Worm (Caenorhabditis elegans) whole organism, late embryonic: ENCODE measurements around the gene K10D11.4.
A peak's percentile ranks its signal among the peaks of the same experiment; 100 is the strongest.

Experiments used
- K09A11.1 ChIP-seq: sonication (generic microtip); optimal IDR thresholded peaks from 2 replicates; lab custom pipeline; 2017; ENCODE audit warnings: antibody characterized with exemption, mild to moderate bottlenecking, missing genetic modification characterization, missing compliant biosample characterization; ENCODE audit not compliant: insufficient read depth
- T23F11.4 ChIP-seq: fragments of 200-800 bp; sonication (Bioruptor generic); optimal IDR thresholded peaks from 2 replicates; lab custom pipeline; 2018; ENCODE audit warnings: mild to moderate bottlenecking, missing genetic modification characterization, missing compliant biosample characterization
- Y22D7AL.16 ChIP-seq: sonication (generic microtip); optimal IDR thresholded peaks from 2 replicates; lab custom pipeline; 2016; ENCODE audit warnings: missing genetic modification characterization, missing compliant biosample characterization
- ahr-1 ChIP-seq: sonication (generic microtip); optimal IDR thresholded peaks from 2 replicates; lab custom pipeline; 2016; ENCODE audit warnings: missing genetic modification characterization, missing compliant biosample characterization
- ceh-14 ChIP-seq: sonication (generic microtip); optimal IDR thresholded peaks from 2 replicates; lab custom pipeline; 2016; ENCODE audit warnings: missing genotype, missing genetic modification characterization, missing compliant biosample characterization
- ceh-18 ChIP-seq: sonication (generic microtip); optimal IDR thresholded peaks from 2 replicates; lab custom pipeline; 2016; ENCODE audit warnings: missing genetic modification characterization, missing compliant biosample characterization
- ceh-19 ChIP-seq: fragments of 200-800 bp; sonication (Bioruptor generic); optimal IDR thresholded peaks from 2 replicates; lab custom pipeline; 2018; ENCODE audit warnings: mild to moderate bottlenecking, missing genetic modification characterization, missing compliant biosample characterization
- ceh-2 ChIP-seq: sonication (generic microtip); optimal IDR thresholded peaks from 2 replicates; lab custom pipeline; 2016; ENCODE audit warnings: missing genotype, missing genetic modification characterization, missing compliant biosample characterization
- ceh-30 ChIP-seq: fragments of 150-350 bp; optimal IDR thresholded peaks from 2 replicates; lab custom pipeline; 2014; ENCODE audit warnings: missing biosample characterization, missing genetic modification characterization
- ceh-48 ChIP-seq: sonication (generic microtip); optimal IDR thresholded peaks from 2 replicates; lab custom pipeline; 2016; ENCODE audit warnings: missing genetic modification characterization, inconsistent platforms, missing compliant biosample characterization
- ceh-6 ChIP-seq: fragments of 200-800 bp; sonication (Bioruptor generic); optimal IDR thresholded peaks from 2 replicates; lab custom pipeline; 2018; ENCODE audit warnings: mild to moderate bottlenecking, missing genetic modification characterization, missing compliant biosample characterization
- ceh-9 ChIP-seq: sonication (generic microtip); optimal IDR thresholded peaks from 2 replicates; lab custom pipeline; 2016; ENCODE audit warnings: mild to moderate bottlenecking, missing genetic modification characterization, inconsistent platforms, missing compliant biosample characterization
- dmd-4 ChIP-seq: sonication (generic microtip); optimal IDR thresholded peaks from 2 replicates; lab custom pipeline; 2016; ENCODE audit warnings: borderline replicate concordance, missing genetic modification characterization, missing compliant biosample characterization
- elt-4 ChIP-seq: sonication (generic microtip); optimal IDR thresholded peaks from 2 replicates; lab custom pipeline; 2016; ENCODE audit warnings: missing genetic modification characterization, missing compliant biosample characterization
- eyg-1 ChIP-seq: sonication (generic microtip); optimal IDR thresholded peaks from 2 replicates; lab custom pipeline; 2016; ENCODE audit warnings: missing genotype, missing genetic modification characterization, missing compliant biosample characterization
- fax-1 ChIP-seq: sonication (generic microtip); optimal IDR thresholded peaks from 2 replicates; lab custom pipeline; 2016; ENCODE audit warnings: missing genotype, missing genetic modification characterization, missing compliant biosample characterization
- fkh-6 ChIP-seq: sonication (generic microtip); optimal IDR thresholded peaks from 2 replicates; lab custom pipeline; 2016; ENCODE audit warnings: missing genetic modification characterization, missing compliant biosample characterization
- gmeb-2 ChIP-seq: sonication (generic microtip); optimal IDR thresholded peaks from 2 replicates; lab custom pipeline; 2016; ENCODE audit warnings: missing genetic modification characterization, inconsistent platforms, missing compliant biosample characterization
- hlh-13 ChIP-seq: fragments of 200-800 bp; sonication (Bioruptor generic); optimal IDR thresholded peaks from 2 replicates; lab custom pipeline; 2018; ENCODE audit warnings: mild to moderate bottlenecking, missing genetic modification characterization, missing compliant biosample characterization
- hlh-15 ChIP-seq: sonication (generic microtip); optimal IDR thresholded peaks from 2 replicates; lab custom pipeline; 2016; ENCODE audit warnings: missing genetic modification characterization, missing compliant biosample characterization
- hlh-6 ChIP-seq: sonication (generic microtip); optimal IDR thresholded peaks from 2 replicates; lab custom pipeline; 2016; ENCODE audit warnings: missing genotype, missing genetic modification characterization, missing compliant biosample characterization
- hlh-8 ChIP-seq: sonication (generic microtip); optimal IDR thresholded peaks from 2 replicates; lab custom pipeline; 2016; ENCODE audit warnings: missing genotype, missing genetic modification characterization, missing compliant biosample characterization
- lin-11 ChIP-seq: fragments of 200-800 bp; sonication (Bioruptor generic); optimal IDR thresholded peaks from 2 replicates; lab custom pipeline; 2018; ENCODE audit warnings: mild to moderate bottlenecking, missing genetic modification characterization, missing compliant biosample characterization
- madf-2 ChIP-seq: sonication (generic microtip); optimal IDR thresholded peaks from 2 replicates; lab custom pipeline; 2017; ENCODE audit warnings: missing genetic modification characterization, missing compliant biosample characterization
- nfya-1 ChIP-seq: sonication (generic microtip); optimal IDR thresholded peaks from 2 replicates; lab custom pipeline; 2017; ENCODE audit warnings: missing genetic modification characterization, mild to moderate bottlenecking, missing compliant biosample characterization, antibody characterized with exemption, moderate library complexity
- pat-9 ChIP-seq: fragments of 200-800 bp; sonication (Bioruptor generic); optimal IDR thresholded peaks from 2 replicates; lab custom pipeline; 2018; ENCODE audit warnings: mild to moderate bottlenecking, missing genetic modification characterization, moderate library complexity, missing compliant biosample characterization
- pha-4 ChIP-seq: fragments of 150-350 bp; optimal IDR thresholded peaks from 2 replicates; lab custom pipeline; 2018; ENCODE audit warnings: missing biosample characterization, missing genetic modification reagents, missing genetic modification characterization
- pqm-1 ChIP-seq: sonication (generic microtip); optimal IDR thresholded peaks from 2 replicates; lab custom pipeline; 2016; ENCODE audit warnings: missing genetic modification characterization, missing compliant biosample characterization
- pros-1 ChIP-seq: fragments of 150-350 bp; optimal IDR thresholded peaks from 2 replicates; lab custom pipeline; 2014; ENCODE audit warnings: missing biosample characterization, missing genetic modification reagents, missing genetic modification characterization
- rnt-1 ChIP-seq: sonication (generic microtip); optimal IDR thresholded peaks from 2 replicates; lab custom pipeline; 2016; ENCODE audit warnings: missing genetic modification characterization, missing compliant biosample characterization
- sox-2 ChIP-seq: fragments of 200-800 bp; sonication (Bioruptor generic); IDR thresholded peaks from 2 replicates; pipeline ENCODE4 v1.3.6; 2022; ENCODE audit warnings: missing genetic modification reagents, missing genetic modification characterization, missing compliant biosample characterization
- sox-4 ChIP-seq: sonication (generic microtip); optimal IDR thresholded peaks from 2 replicates; lab custom pipeline; 2017; ENCODE audit warnings: mild to moderate bottlenecking, missing genetic modification characterization, inconsistent platforms, missing compliant biosample characterization
- syd-9 ChIP-seq: sonication (generic microtip); optimal IDR thresholded peaks from 2 replicates; lab custom pipeline; 2016; ENCODE audit warnings: mild to moderate bottlenecking, missing genetic modification characterization, moderate library complexity, missing compliant biosample characterization
- unc-55 ChIP-seq: sonication (generic microtip); optimal IDR thresholded peaks from 2 replicates; lab custom pipeline; 2017; ENCODE audit warnings: missing biosample characterization, missing genetic modification reagents, missing genetic modification characterization
- unc-86 ChIP-seq: sonication (generic microtip); optimal IDR thresholded peaks from 2 replicates; lab custom pipeline; 2016; ENCODE audit warnings: missing genetic modification characterization, missing compliant biosample characterization

Gene K10D11.4

ce11 chrIV:12994376-12994775, at the start of gene K10D11.4:
Gene K10D11.4, minus strand, starts transcription at chrIV:12994476.
- TF ChIP-seq ceh-48 (tag; lab: Kevin White, UChicago) (no peak), lin-11 (tag; lab: Kevin White, UChicago) (no peak), hlh-15 (no peak), ceh-19 (GFP tag; lab: Kevin White, UChicago) (no peak), pha-4 (no peak)

ce11 chrIV:13042091-13042490, 47.8 kb upstream of the K10D11.4 start, which contains the start of gene amt-2:
Gene amt-2, plus strand, starts transcription at chrIV:13042391.
- TF ChIP-seq ceh-6 (GFP tag; lab: Kevin White, UChicago) (no peak), elt-4 (tag; lab: Kevin White, UChicago) (no peak), ceh-19 (GFP tag; lab: Kevin White, UChicago) (no peak), hlh-13 (GFP tag; lab: Kevin White, UChicago) (no peak), Y22D7AL.16 (no peak), pat-9 (tag; lab: Kevin White, UChicago) (no peak), hlh-15 (no peak), syd-9 (no peak), pros-1 (no peak), madf-2 (tag; lab: Kevin White, UChicago) (no peak), fkh-6 (tag; lab: Kevin White, UChicago) (no peak), ceh-14 (tag; lab: Kevin White, UChicago) (no peak), rnt-1 (tag; lab: Kevin White, UChicago) (no peak), hlh-6 (tag; lab: Kevin White, UChicago) (no peak), K09A11.1 (no peak), dmd-4 (tag; lab: Kevin White, UChicago) (no peak)

- TF ChIP-seq nfya-1, result peak; percentile 87
- no peak for TF ChIP-seq ceh-2 (tag; lab: Kevin White, UChicago)
Measured at ce11 chrIV:13041486-13041885, 47.2 kb upstream of the K10D11.4 start.

ce11 chrIV:13038888-13039287, 44.6 kb upstream of the K10D11.4 start, which contains the start of gene F49E11.2:
Gene F49E11.2, minus strand, starts transcription at chrIV:13038988.
- TF ChIP-seq ceh-9 (tag; lab: Kevin White, UChicago), result no peak
- no peak for TF ChIP-seq ceh-14 (tag; lab: Kevin White, UChicago)
- TF ChIP-seq pqm-1 (tag; lab: Kevin White, UChicago), result no peak
- TF ChIP-seq hlh-13 (GFP tag; lab: Kevin White, UChicago), result no peak
- no peak for TF ChIP-seq hlh-8 (tag; lab: Kevin White, UChicago)
- no peak for TF ChIP-seq sox-2 (GFP tag; lab: Robert Waterston, UW)
- TF ChIP-seq Y22D7AL.16, result no peak
- no peak for TF ChIP-seq fax-1 (tag; lab: Kevin White, UChicago)
- no peak for TF ChIP-seq T23F11.4
- no peak for TF ChIP-seq ceh-18 (tag; lab: Kevin White, UChicago)
- TF ChIP-seq K09A11.1, result no peak
- TF ChIP-seq eyg-1 (tag; lab: Kevin White, UChicago), result no peak
- no peak for TF ChIP-seq gmeb-2 (tag; lab: Kevin White, UChicago)
- no peak for TF ChIP-seq pros-1
- TF ChIP-seq ceh-30 (tag; lab: Kevin White, UChicago), result no peak
- no peak for TF ChIP-seq unc-86 (tag; lab: Kevin White, UChicago)

ce11 chrIV:13036835-13037234, 42.6 kb upstream of the K10D11.4 start:
- TF ChIP-seq unc-55 (GFP tag; lab: Kevin White, UChicago) (no peak), syd-9 (no peak), ahr-1 (tag; lab: Kevin White, UChicago) (no peak), K09A11.1 (no peak), sox-4 (tag; lab: Kevin White, UChicago) (no peak), gmeb-2 (tag; lab: Kevin White, UChicago) (no peak), ceh-30 (tag; lab: Kevin White, UChicago) (no peak), ceh-9 (tag; lab: Kevin White, UChicago) (no peak), fax-1 (tag; lab: Kevin White, UChicago) (no peak), pros-1 (no peak), fkh-6 (tag; lab: Kevin White, UChicago) (no peak)
